Fruit fly (Drosophila melanogaster) whole organism, embryonic: ENCODE data around the gene COX7AL.
A peak's percentile ranks its signal among the peaks of the same experiment; 100 is the strongest.

Source experiments
- Adf1 ChIP-seq: fragments of 200-800 bp; sonication (Bioruptor generic); IDR thresholded peaks from 2 replicates; pipeline ENCODE4 v1.3.6; 2022; ENCODE audit warnings: missing biosample characterization, missing genetic modification characterization
- Bdp1 ChIP-seq: fragments of 200-800 bp; sonication (Bioruptor generic); optimal IDR thresholded peaks from 3 replicates; lab custom pipeline; 2016; ENCODE audit warnings: missing biosample characterization, missing genetic modification characterization
- CG10274 ChIP-seq: fragments of 200-800 bp; sonication (Bioruptor generic); optimal IDR thresholded peaks from 3 replicates; lab custom pipeline; 2017; ENCODE audit warnings: missing biosample characterization, mild to moderate bottlenecking, missing genetic modification characterization
- CG10366 ChIP-seq: fragments of 200-800 bp; sonication (Bioruptor generic); IDR thresholded peaks from 2 replicates; pipeline ENCODE4 v1.3.6; 2022; ENCODE audit warnings: missing biosample characterization, missing genetic modification characterization
- CG10565 ChIP-seq: fragments of 200-800 bp; sonication (Bioruptor generic); optimal IDR thresholded peaks from 3 replicates; lab custom pipeline; 2016; ENCODE audit warnings: missing biosample characterization, mild to moderate bottlenecking, missing genetic modification characterization
- CG11093 ChIP-seq: fragments of 200-800 bp; sonication (Bioruptor generic); IDR thresholded peaks from 3 replicates; pipeline ENCODE4 v1.3.6; 2022; ENCODE audit warnings: missing biosample characterization, missing genetic modification characterization
- CG1233 ChIP-seq: fragments of 200-800 bp; sonication (Bioruptor generic); optimal IDR thresholded peaks from 4 replicates; lab custom pipeline; 2018; ENCODE audit warnings: missing biosample characterization, mild to moderate bottlenecking, missing genetic modification characterization
- CG14050 ChIP-seq: fragments of 200-800 bp; sonication (Bioruptor generic); IDR thresholded peaks from 3 replicates; pipeline ENCODE4 v1.3.6; 2022; ENCODE audit warnings: missing biosample characterization, missing genetic modification characterization
- CG1603 ChIP-seq: fragments of 200-800 bp; sonication (Bioruptor generic); optimal IDR thresholded peaks from 2 replicates; lab custom pipeline; 2019; ENCODE audit warnings: missing biosample characterization, mild to moderate bottlenecking, missing genetic modification characterization, moderate library complexity
- CG2129 ChIP-seq: fragments of 200-800 bp; sonication (Bioruptor generic); IDR thresholded peaks from 2 replicates; pipeline ENCODE4 v1.3.6; 2022; ENCODE audit warnings: missing biosample characterization, missing genetic modification characterization; ENCODE audit not compliant: partially characterized antibody
- CG2202 ChIP-seq: fragments of 200-800 bp; sonication (Bioruptor generic); optimal IDR thresholded peaks from 2 replicates; lab custom pipeline; 2018; ENCODE audit warnings: missing biosample characterization, mild to moderate bottlenecking, missing genetic modification characterization
- CG31365 ChIP-seq: fragments of 200-800 bp; sonication (Bioruptor generic); optimal IDR thresholded peaks from 2 replicates; lab custom pipeline; 2018; ENCODE audit warnings: missing biosample characterization, mild to moderate bottlenecking, missing genetic modification characterization
- CG32532 ChIP-seq: fragments of 200-800 bp; sonication (Bioruptor generic); IDR thresholded peaks from 2 replicates; pipeline ENCODE4 v1.3.6; 2022; ENCODE audit warnings: missing biosample characterization, missing genetic modification characterization
- CG4328 ChIP-seq: fragments of 200-800 bp; sonication (Bioruptor generic); optimal IDR thresholded peaks from 3 replicates; lab custom pipeline; 2017; ENCODE audit warnings: missing biosample characterization, missing genetic modification reagents, missing genetic modification characterization
- CG5180 ChIP-seq: fragments of 200-800 bp; sonication (Bioruptor generic); optimal IDR thresholded peaks from 3 replicates; lab custom pipeline; 2017; ENCODE audit warnings: missing biosample characterization, missing genetic modification characterization, mild to moderate bottlenecking, moderate library complexity, missing genetic modification reagents
- CG5245 ChIP-seq: fragments of 200-800 bp; sonication (Bioruptor generic); optimal IDR thresholded peaks from 3 replicates; lab custom pipeline; 2016; ENCODE audit warnings: missing biosample characterization, missing genetic modification characterization
- CG5953 ChIP-seq: fragments of 200-800 bp; sonication (Bioruptor generic); IDR thresholded peaks from 2 replicates; pipeline ENCODE4 v1.3.6; 2022; ENCODE audit warnings: missing biosample characterization, missing genetic modification characterization
- CG6654 ChIP-seq: fragments of 200-800 bp; sonication (Bioruptor generic); optimal IDR thresholded peaks from 2 replicates; lab custom pipeline; 2017; ENCODE audit warnings: missing biosample characterization, mild to moderate bottlenecking, missing genetic modification characterization
- Dip3 ChIP-seq: fragments of 200-800 bp; sonication (Bioruptor generic); optimal IDR thresholded peaks from 3 replicates; lab custom pipeline; 2016; ENCODE audit warnings: missing biosample characterization, missing genetic modification characterization
- Eip74EF ChIP-seq, 2 experiments: fragments of 200-800 bp in 1 of 2; fragments of >200 bp in 1 of 2; sonication (Bioruptor generic) in 1 of 2; optimal IDR thresholded peaks; 2 replicates each; lab custom pipeline; 2017 to 2019; ENCODE audit warnings: missing biosample characterization in 2 of 2, missing genetic modification characterization in 2 of 2, mild to moderate bottlenecking in 1 of 2, moderate library complexity in 1 of 2
- Hr51 ChIP-seq, 2 experiments: fragments of 200-800 bp; sonication (Bioruptor generic); optimal IDR thresholded peaks; 2 replicates in 1 of 2; 3 replicates in 1 of 2; lab custom pipeline; 2016 to 2018; ENCODE audit warnings: missing biosample characterization in 2 of 2, missing genetic modification characterization in 2 of 2, mild to moderate bottlenecking in 1 of 2, moderate library complexity in 1 of 2
- Mad ChIP-seq: fragments of 200-800 bp; sonication (Bioruptor generic); optimal IDR thresholded peaks from 2 replicates; lab custom pipeline; 2016; ENCODE audit warnings: missing biosample characterization, missing genetic modification characterization
- Med ChIP-seq: fragments of 200-800 bp; sonication (Bioruptor generic); peaks from one replicate; lab custom pipeline; 2016; ENCODE audit warnings: missing biosample characterization, missing genetic modification characterization, mild to moderate bottlenecking, inconsistent platforms, moderate library complexity
- Meics ChIP-seq: fragments of 200-800 bp; sonication (Bioruptor generic); optimal IDR thresholded peaks from 2 replicates; lab custom pipeline; 2017; ENCODE audit warnings: missing biosample characterization, mild to moderate bottlenecking, missing genetic modification characterization
- Mrtf ChIP-seq: fragments of 200-800 bp; sonication (Bioruptor generic); IDR thresholded peaks from 3 replicates; pipeline ENCODE4 v1.3.6; 2022; ENCODE audit warnings: missing biosample characterization, missing genetic modification characterization
- Oaz ChIP-seq: fragments of 200-800 bp; sonication (Bioruptor generic); IDR thresholded peaks from 2 replicates; pipeline ENCODE4 v1.3.6; 2022; ENCODE audit warnings: missing biosample characterization, missing genetic modification characterization
- Pdp1 ChIP-seq, 2 experiments: fragments of 200-800 bp; sonication (Bioruptor generic); optimal IDR thresholded peaks; 3 replicates each; lab custom pipeline; 2016; ENCODE audit warnings: missing biosample characterization in 2 of 2, missing genetic modification characterization in 2 of 2, mild to moderate bottlenecking in 1 of 2, moderate library complexity in 1 of 2
- ac ChIP-seq: fragments of 200-800 bp; sonication (Bioruptor generic); optimal IDR thresholded peaks from 3 replicates; lab custom pipeline; 2017; ENCODE audit warnings: missing biosample characterization, mild to moderate bottlenecking, missing genetic modification characterization
- br ChIP-seq: fragments of >200 bp; optimal IDR thresholded peaks from 2 replicates; lab custom pipeline; 2017
- cas ChIP-seq: fragments of 200-800 bp; sonication (Bioruptor generic); IDR thresholded peaks from 2 replicates; pipeline ENCODE4 v1.3.6; 2022; ENCODE audit warnings: missing biosample characterization, missing genetic modification characterization
- caup ChIP-seq: fragments of 200-800 bp; sonication (Bioruptor generic); optimal IDR thresholded peaks from 3 replicates; lab custom pipeline; 2017; ENCODE audit warnings: missing biosample characterization, mild to moderate bottlenecking, missing genetic modification characterization, moderate library complexity; ENCODE audit not compliant: severe bottlenecking
- dm ChIP-seq: fragments of 200-800 bp; sonication (Bioruptor generic); optimal IDR thresholded peaks from 3 replicates; lab custom pipeline; 2016; ENCODE audit warnings: missing biosample characterization, missing genetic modification characterization
- eyg ChIP-seq: fragments of 200-800 bp; sonication (Bioruptor generic); optimal IDR thresholded peaks from 3 replicates; lab custom pipeline; 2016; ENCODE audit warnings: missing biosample characterization, missing genetic modification characterization
- fd96Cb ChIP-seq: fragments of 200-800 bp; sonication (Bioruptor generic); optimal IDR thresholded peaks from 2 replicates; lab custom pipeline; 2018; ENCODE audit warnings: missing biosample characterization, mild to moderate bottlenecking, missing genetic modification characterization, moderate library complexity
- ftz-f1 ChIP-seq: fragments of 200-800 bp; sonication (Bioruptor generic); optimal IDR thresholded peaks from 2 replicates; lab custom pipeline; 2016; ENCODE audit warnings: missing biosample characterization, missing genetic modification characterization
- gce ChIP-seq: fragments of 200-800 bp; sonication (Bioruptor generic); IDR thresholded peaks from 3 replicates; pipeline ENCODE4 v1.3.6; 2022; ENCODE audit warnings: missing biosample characterization, missing genetic modification characterization
- hth ChIP-seq: fragments of >200 bp; optimal IDR thresholded peaks from 2 replicates; lab custom pipeline; 2017; ENCODE audit warnings: inconsistent platforms
- knrl ChIP-seq: fragments of 200-800 bp; sonication (Bioruptor generic); IDR thresholded peaks from 3 replicates; pipeline ENCODE4 v1.3.6; 2022; ENCODE audit warnings: missing biosample characterization, missing genetic modification characterization; ENCODE audit not compliant: partially characterized antibody
- lov ChIP-seq, 2 experiments: fragments of 200-800 bp in 1 of 2; fragments of >200 bp in 1 of 2; sonication (Bioruptor generic) in 1 of 2; IDR thresholded peaks in 1 of 2; optimal IDR thresholded peaks in 1 of 2; 2 replicates in 1 of 2; 3 replicates in 1 of 2; pipeline versions ENCODE4 v1.3.6 to Lab custom; 2017 to 2022; ENCODE audit warnings: missing biosample characterization in 1 of 2, missing genetic modification characterization in 1 of 2
- odd ChIP-seq: fragments of 200-800 bp; sonication (Bioruptor generic); optimal IDR thresholded peaks from 2 replicates; lab custom pipeline; 2017; ENCODE audit warnings: missing biosample characterization, mild to moderate bottlenecking, missing genetic modification characterization
- onecut ChIP-seq: fragments of 200-800 bp; sonication (Bioruptor generic); IDR thresholded peaks from 2 replicates; pipeline ENCODE4 v1.3.6; 2022; ENCODE audit warnings: missing biosample characterization, missing genetic modification characterization
- run ChIP-seq: fragments of 200-800 bp; sonication (Bioruptor generic); optimal IDR thresholded peaks from 3 replicates; lab custom pipeline; 2018; ENCODE audit warnings: missing biosample characterization, mild to moderate bottlenecking, missing genetic modification characterization
- sisA ChIP-seq: fragments of 200-800 bp; sonication (Bioruptor generic); IDR thresholded peaks from 2 replicates; pipeline ENCODE4 v1.3.6; 2022; ENCODE audit warnings: missing biosample characterization, missing genetic modification characterization
- sqz ChIP-seq: fragments of 200-800 bp; sonication (Bioruptor generic); optimal IDR thresholded peaks from 3 replicates; lab custom pipeline; 2018; ENCODE audit warnings: missing biosample characterization, mild to moderate bottlenecking, missing genetic modification characterization
- stc ChIP-seq: fragments of 200-800 bp; sonication (Bioruptor generic); IDR thresholded peaks from 2 replicates; pipeline ENCODE4 v1.3.6; 2022; ENCODE audit warnings: missing biosample characterization, missing genetic modification characterization
- tna ChIP-seq: fragments of 200-800 bp; sonication (Bioruptor generic); IDR thresholded peaks from 2 replicates; pipeline ENCODE4 v1.3.6; 2022; ENCODE audit warnings: missing biosample characterization, missing genetic modification characterization; ENCODE audit not compliant: partially characterized antibody
- twi ChIP-seq: fragments of 200-800 bp; optimal IDR thresholded peaks from 2 replicates; lab custom pipeline; 2019; ENCODE audit warnings: missing biosample characterization, mild to moderate bottlenecking, missing genetic modification characterization, moderate library complexity
- unc-4 ChIP-seq: fragments of 200-800 bp; sonication (Bioruptor generic); IDR thresholded peaks from 2 replicates; pipeline ENCODE4 v1.3.6; 2022; ENCODE audit warnings: missing biosample characterization, missing genetic modification characterization; ENCODE audit not compliant: partially characterized antibody
- zen ChIP-seq: fragments of 200-800 bp; sonication (Bioruptor generic); optimal IDR thresholded peaks from 3 replicates; lab custom pipeline; 2018; ENCODE audit warnings: missing biosample characterization, mild to moderate bottlenecking, missing genetic modification characterization, moderate library complexity
- zen2 ChIP-seq: fragments of 200-800 bp; sonication (Bioruptor generic); IDR thresholded peaks from 3 replicates; pipeline ENCODE4 v1.3.6; 2022; ENCODE audit warnings: missing biosample characterization, missing genetic modification characterization; ENCODE audit not compliant: partially characterized antibody
- zf30C ChIP-seq: fragments of 200-800 bp; sonication (Bioruptor generic); optimal IDR thresholded peaks from 3 replicates; lab custom pipeline; 2018; ENCODE audit warnings: missing biosample characterization, mild to moderate bottlenecking, missing genetic modification characterization

The COX7AL gene

DNA sequence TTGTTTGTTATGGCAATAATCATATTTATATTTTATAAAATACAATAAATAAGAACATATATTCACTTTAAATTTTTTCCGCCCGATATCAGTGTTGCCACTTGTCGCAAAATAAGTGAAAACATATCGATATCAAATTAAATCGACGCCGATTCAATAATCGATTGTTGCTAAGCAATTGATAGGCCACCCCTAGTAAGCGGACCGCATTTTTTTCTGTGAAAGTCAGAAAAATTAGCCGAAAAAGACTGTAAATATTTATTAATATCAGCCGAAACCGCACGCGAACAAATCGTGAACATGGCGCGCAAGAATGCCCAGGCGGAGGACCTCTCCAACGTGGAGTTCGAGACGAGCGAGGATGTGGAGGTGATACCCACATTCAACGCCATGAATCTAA is 30.4 kb upstream of the COX7AL start, which contains the start of gene CG7483 (continued):
- no peak for TF ChIP-seq caup
- no peak for TF ChIP-seq CG14050 (GFP tag; lab: Robert Waterston, UW)
- no peak for TF ChIP-seq Mad (GFP tag; lab: Kevin White, UChicago)
- peak; percentile 65 for TF ChIP-seq tna
- TF ChIP-seq odd (GFP tag; lab: Kevin White, UChicago), result no peak
- no peak for TF ChIP-seq CG11093 (GFP tag; lab: Robert Waterston, UW)
- no peak for TF ChIP-seq stc
- no peak for TF ChIP-seq run (tag; lab: Kevin White, UChicago)
- TF ChIP-seq lov (optimal IDR thresholded peaks at IDR 0.05; lab: Kevin White, UChicago), result no peak
- no peak for TF ChIP-seq lov (GFP tag; IDR thresholded peaks at IDR 0.05; lab: Robert Waterston, UW)
- no peak for TF ChIP-seq CG5953 (GFP tag; lab: Robert Waterston, UW)
- no peak for TF ChIP-seq br (lab: Kevin White, UChicago)
- no peak for TF ChIP-seq gce (GFP tag; lab: Robert Waterston, UW)
- TF ChIP-seq cas (GFP tag; lab: Robert Waterston, UW), result no peak
- TF ChIP-seq CG32532 (GFP tag; lab: Robert Waterston, UW), result no peak
- TF ChIP-seq Hr51 (GFP tag; optimal IDR thresholded peaks at IDR 0.05; lab: Kevin White, UChicago), result no peak
- TF ChIP-seq CG10565, result no peak
- no peak for TF ChIP-seq sisA (GFP tag; lab: Robert Waterston, UW)
- no peak for TF ChIP-seq twi
- TF ChIP-seq Adf1, result no peak
- TF ChIP-seq zf30C (GFP tag; lab: Kevin White, UChicago), result no peak
- no peak for TF ChIP-seq ftz-f1 (GFP tag; lab: Kevin White, UChicago)
- no peak for TF ChIP-seq onecut (GFP tag; lab: Robert Waterston, UW)
- TF ChIP-seq Med (GFP tag; lab: Kevin White, UChicago), result peak; percentile 64
- no peak for TF ChIP-seq Bdp1 (GFP tag; lab: Kevin White, UChicago)
- no peak for TF ChIP-seq CG4328 (GFP tag; lab: Kevin White, UChicago)
- no peak for TF ChIP-seq CG1233 (GFP tag; lab: Kevin White, UChicago)
- TF ChIP-seq knrl, result peak; percentile 78
- TF ChIP-seq Eip74EF (GFP tag; optimal IDR thresholded peaks at IDR 0.05; lab: Kevin White, UChicago), result no peak
- TF ChIP-seq CG10274, result no peak
- no peak for TF ChIP-seq CG5245 (GFP tag; lab: Kevin White, UChicago)
- no peak for TF ChIP-seq CG31365 (tag; lab: Kevin White, UChicago)
- TF ChIP-seq Mrtf (GFP tag; lab: Robert Waterston, UW), result no peak
- no peak for TF ChIP-seq CG6654 (GFP tag; lab: Kevin White, UChicago)
- TF ChIP-seq Dip3, result no peak
- peak; percentile 75; the same call in 2 of the 3 replicates for TF ChIP-seq zen2 (GFP tag; lab: Robert Waterston, UW)
- TF ChIP-seq sqz, result peak; percentile 81
- TF ChIP-seq dm (GFP tag; lab: Kevin White, UChicago), result no peak
- TF ChIP-seq ac (GFP tag; lab: Kevin White, UChicago), result no peak
- TF ChIP-seq CG1603 (tag; lab: Kevin White, UChicago), result peak; percentile 13
- TF ChIP-seq fd96Cb (tag; lab: Kevin White, UChicago), result no peak
- no peak for TF ChIP-seq Meics (GFP tag; lab: Kevin White, UChicago)
- TF ChIP-seq unc-4 (GFP tag; lab: Robert Waterston, UW), result peak; percentile 88
- TF ChIP-seq Oaz (GFP tag; lab: Robert Waterston, UW), result no peak
- peak; percentile 66 for TF ChIP-seq CG2129 (GFP tag; lab: Robert Waterston, UW)
- TF ChIP-seq hth (lab: Kevin White, UChicago), result no peak
- no peak for TF ChIP-seq CG10366 (GFP tag; lab: Robert Waterston, UW)
- TF ChIP-seq eyg, result no peak
- TF ChIP-seq zen (tag; lab: Kevin White, UChicago), result no peak
- no peak for TF ChIP-seq CG2202 (tag; lab: Kevin White, UChicago)
- TF ChIP-seq CG5180 (GFP tag; lab: Kevin White, UChicago), result no peak
- TF ChIP-seq Pdp1 (GFP tag; optimal IDR thresholded peaks at IDR 0.05; lab: Kevin White, UChicago), result no peak
